Fruit fly (Drosophila melanogaster): ENCODE measurements around the gene ND-B8.

The ND-B8 gene

DNA sequence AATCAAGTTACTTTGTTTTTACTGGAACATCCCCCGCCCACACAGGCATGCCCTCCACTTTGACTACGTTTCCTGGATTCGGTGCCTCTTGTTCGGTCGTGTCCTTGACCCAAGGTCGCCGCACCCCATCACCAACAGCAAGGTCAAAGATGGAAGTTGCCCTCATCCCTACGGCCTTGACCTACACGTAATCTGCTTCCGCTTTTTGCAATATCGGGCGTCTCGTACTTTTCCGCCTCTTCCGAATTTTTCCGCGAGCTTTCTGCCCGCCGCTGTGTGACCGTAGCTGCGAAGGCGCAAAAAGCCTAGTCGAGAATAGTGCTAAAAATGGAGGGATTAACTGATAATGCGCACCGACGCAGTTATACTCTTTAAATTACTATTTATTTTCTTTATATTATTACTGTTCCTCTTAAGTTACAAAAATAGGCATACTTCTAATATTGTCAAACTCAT lies 2.1 kb downstream of the ND-B8 start, which contains the start of gene Gs1l:
Gene Gs1l, minus strand, starts transcription at position 269 of the 456 bp plus-strand sequence.
- TF ChIP-seq CG17801 (GFP tag; optimal IDR thresholded peaks at IDR 0.05; ENCODE audit: partially characterized antibody): peak; percentile 26

DNA sequence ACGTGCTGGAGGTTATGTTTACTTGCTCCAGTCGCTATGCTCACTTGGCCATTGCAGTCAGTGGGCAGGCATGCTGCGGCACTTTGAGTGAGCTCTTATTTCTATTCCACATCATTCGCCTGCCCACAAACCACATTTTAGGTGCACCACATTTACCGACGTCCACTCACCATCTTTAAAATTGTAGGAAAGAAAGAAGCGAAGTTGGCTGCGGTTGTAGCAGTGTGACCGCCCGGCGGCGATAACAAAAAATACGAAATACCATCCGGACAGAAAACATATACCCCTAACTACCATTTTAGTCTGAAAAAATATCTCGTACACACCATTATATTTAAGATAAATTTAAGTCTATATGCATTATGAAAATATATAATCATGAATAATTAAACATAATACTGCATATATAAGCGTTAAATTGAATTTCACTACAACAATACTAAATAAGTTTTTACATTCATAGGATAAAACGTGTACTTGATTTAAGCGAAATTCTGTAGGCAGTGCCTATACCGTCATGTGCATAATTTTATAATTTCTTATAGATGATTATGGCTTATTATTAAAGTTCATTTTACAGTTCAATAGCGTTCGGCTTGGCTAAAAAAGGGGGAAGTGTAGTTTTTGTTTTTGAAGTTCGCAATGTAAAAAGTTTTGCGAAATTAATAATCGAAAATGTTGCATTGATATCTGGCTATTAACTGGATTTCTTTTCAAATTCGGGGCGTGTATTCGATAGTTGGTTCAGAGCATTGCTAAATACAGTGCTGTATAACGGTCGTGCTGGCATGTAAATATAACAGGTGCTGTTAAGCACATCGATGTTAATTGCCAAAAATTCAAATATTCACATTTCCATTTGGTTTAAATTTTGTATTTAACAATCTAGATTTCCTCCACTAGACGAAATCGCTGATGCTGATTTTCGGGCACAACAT lies 4.0 kb downstream of the ND-B8 start, which contains the start of gene RpL27A:
Gene RpL27A, minus strand, starts transcription at position 246 of the 938 bp plus-strand sequence.
- TF ChIP-seq CG17801 (GFP tag; optimal IDR thresholded peaks at IDR 0.05; ENCODE audit: partially characterized antibody): peak; percentile 61

DNA sequence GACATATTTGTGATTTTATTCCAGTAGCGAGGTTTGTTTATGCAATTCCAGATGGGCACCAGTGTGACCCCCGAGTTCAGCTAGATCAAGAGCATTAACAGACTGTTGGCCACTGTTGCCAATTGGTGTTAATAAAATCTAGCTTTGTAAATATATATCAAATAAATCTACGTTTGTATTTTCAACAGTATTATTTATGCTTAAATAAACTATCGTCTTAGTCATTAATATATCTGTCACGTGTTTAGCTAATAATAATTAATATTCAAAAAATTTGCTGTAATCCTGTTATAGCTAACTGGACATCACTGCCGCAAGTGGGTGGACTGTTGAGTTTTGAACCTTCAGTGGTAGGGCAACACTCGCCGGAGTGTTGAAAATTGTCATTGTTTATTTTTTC lies 5.1 kb downstream of the ND-B8 start, which contains the start of the genes mRpL27 and CG15435:
Gene mRpL27, minus strand, starts transcription at position 96 of the 400 bp plus-strand sequence.
Gene CG15435, plus strand, starts transcription at position 187 of the 400 bp plus-strand sequence.
- TF ChIP-seq CG17801 (GFP tag; optimal IDR thresholded peaks at IDR 0.05; ENCODE audit: partially characterized antibody): no peak

DNA sequence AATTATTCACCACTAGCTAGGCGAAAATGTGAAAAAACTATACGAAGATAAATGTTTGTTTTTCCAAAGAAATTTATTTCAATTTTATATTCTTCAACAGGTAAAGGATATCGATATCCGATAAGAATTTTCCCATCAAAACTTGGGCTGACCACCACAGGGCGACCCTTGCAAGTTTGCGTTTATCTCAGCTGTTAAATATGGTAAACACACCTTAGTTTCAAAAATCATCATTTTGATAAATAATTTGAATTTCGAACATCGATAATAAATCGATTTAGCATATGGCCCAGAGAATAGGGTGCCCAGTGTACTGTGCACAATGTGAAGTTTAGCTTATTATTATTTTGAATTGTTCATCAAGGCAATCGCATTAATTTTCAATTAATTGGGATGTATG lies 8.9 kb downstream of the ND-B8 start, which contains the start of the genes CG15443 and Paris:
Gene CG15443, minus strand, starts transcription at position 125 of the 400 bp plus-strand sequence.
Gene Paris, plus strand, starts transcription at position 289 of the 400 bp plus-strand sequence.
- no peak for TF ChIP-seq CG17801 (GFP tag; optimal IDR thresholded peaks at IDR 0.05; ENCODE audit: partially characterized antibody)

- peak; percentile 12 for TF ChIP-seq CG17801 (GFP tag; optimal IDR thresholded peaks at IDR 0.05; ENCODE audit: partially characterized antibody)
Measured at dm6 chr2L:4464946-4465345, 10.5 kb downstream of the ND-B8 start, which contains the start of gene FIG4. FIG4 (plus strand) TSS chr2L:4465174.

DNA sequence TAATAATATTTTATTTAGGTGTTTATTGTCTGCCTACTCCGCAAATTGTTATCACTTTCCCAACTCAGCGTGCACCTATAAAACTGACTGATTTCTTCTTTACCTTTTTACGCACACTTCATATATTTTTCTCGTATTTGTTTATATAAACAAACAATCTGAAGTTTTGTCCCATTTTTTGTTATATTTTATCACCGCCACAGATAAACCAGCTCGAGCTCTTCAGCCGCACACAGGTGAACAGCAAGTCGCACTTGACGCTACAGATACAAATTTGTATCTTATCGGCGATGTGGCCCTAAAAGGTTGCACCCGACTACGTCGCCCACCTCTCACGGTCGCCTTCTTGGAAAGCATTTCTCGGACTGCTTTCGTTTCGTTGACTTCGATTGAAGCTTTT lies 21.0 kb downstream of the ND-B8 start:
- no peak for TF ChIP-seq CG17801 (GFP tag; optimal IDR thresholded peaks at IDR 0.05; ENCODE audit: partially characterized antibody)

- no peak for TF ChIP-seq CG17801 (GFP tag; optimal IDR thresholded peaks at IDR 0.05; ENCODE audit: partially characterized antibody)
Measured at dm6 chr2L:4476672-4477273, 22.3 kb downstream of the ND-B8 start, which contains the start of gene ine. ine (minus strand) TSS chr2L:4477022.

dm6 chr2L:4477978-4478377 lies 23.6 kb downstream of the ND-B8 start:
- no peak for TF ChIP-seq CG17801 (GFP tag; optimal IDR thresholded peaks at IDR 0.05; ENCODE audit: partially characterized antibody)
